Worm (Caenorhabditis elegans) whole organism, young adult: ENCODE results near the gene C05E7.3.

ENCODE experiments used
- B0019.2 ChIP-seq: fragments of 200-800 bp; sonication (Bioruptor generic); conservative IDR thresholded peaks from 2 replicates; pipeline ENCODE4 v1.3.6; 2022; ENCODE audit warnings: missing genetic modification reagents, missing genetic modification characterization, missing compliant biosample characterization
- F37B4.10 ChIP-seq: fragments of 200-800 bp; sonication (Bioruptor generic); IDR thresholded peaks from 2 replicates; pipeline ENCODE4 v1.3.6; 2022; ENCODE audit warnings: missing genetic modification characterization, missing compliant biosample characterization
- F52B5.7 ChIP-seq: sonication (generic microtip); optimal IDR thresholded peaks from 2 replicates; lab custom pipeline; 2016; ENCODE audit warnings: mild to moderate bottlenecking, missing genetic modification characterization, missing compliant biosample characterization
- hrde-1 ChIP-seq: sonication (generic microtip); optimal IDR thresholded peaks from 2 replicates; lab custom pipeline; 2016; ENCODE audit warnings: missing genetic modification characterization, mild to moderate bottlenecking, missing compliant biosample characterization, moderate library complexity, missing genotype, missing genetic modification reagents, borderline replicate concordance
- lin-40 ChIP-seq: sonication (generic microtip); optimal IDR thresholded peaks from 2 replicates; lab custom pipeline; 2016; ENCODE audit warnings: missing genetic modification characterization, mild to moderate bottlenecking, missing compliant biosample characterization, missing genotype, missing genetic modification reagents
- madf-6 ChIP-seq: fragments of 200-800 bp; sonication (Bioruptor generic); IDR thresholded peaks from 2 replicates; pipeline ENCODE4 v1.3.6; 2022; ENCODE audit warnings: missing genetic modification reagents, missing genetic modification characterization, missing compliant biosample characterization
- pha-4 ChIP-seq: fragments of 150-350 bp; sonication (generic microtip); optimal IDR thresholded peaks from 2 replicates; lab custom pipeline; 2014; ENCODE audit warnings: missing biosample characterization, missing genetic modification reagents, missing genetic modification characterization
- ztf-22 ChIP-seq: fragments of 200-800 bp; sonication (Bioruptor generic); optimal IDR thresholded peaks from 2 replicates; lab custom pipeline; 2018; ENCODE audit warnings: mild to moderate bottlenecking, missing genetic modification characterization, moderate library complexity, missing compliant biosample characterization

- TF ChIP-seq lin-40 (tag; lab: Kevin White, UChicago) (no peak), hrde-1 (no peak), F52B5.7 (tag; lab: Kevin White, UChicago) (no peak), F37B4.10 (no peak), ztf-22 (GFP tag; lab: Kevin White, UChicago) (no peak), madf-6 (GFP tag; lab: Robert Waterston, UW) (no peak), pha-4 (tag; lab: Kevin White, UChicago) (no peak), B0019.2 (GFP tag; lab: Robert Waterston, UW) (no peak)
Measured at ce11 chrX:12943166-12943565, 3.3 kb downstream of the C05E7.3 start, which contains the start of gene gmap-2.
